Worm (Caenorhabditis elegans): ENCODE data around the gene gst-34.

- no peak for TF ChIP-seq pqm-1 (tag; optimal IDR thresholded peaks at IDR 0.05)
- TF ChIP-seq unc-130 (tag; optimal IDR thresholded peaks at IDR 0.05), result no peak
- TF ChIP-seq unc-30 (tag; optimal IDR thresholded peaks at IDR 0.05), result no peak
- no peak for TF ChIP-seq fos-1 (tag; optimal IDR thresholded peaks at IDR 0.05)
- TF ChIP-seq snpc-4 (tag; optimal IDR thresholded peaks at IDR 0.05), result no peak
- TF ChIP-seq fkh-10 (GFP tag; optimal IDR thresholded peaks at IDR 0.05), result no peak
- no peak for TF ChIP-seq dpl-1 (GFP tag; optimal IDR thresholded peaks at IDR 0.05)
- TF ChIP-seq pax-3 (tag; optimal IDR thresholded peaks at IDR 0.05), result no peak
- TF ChIP-seq nhr-12 (tag; optimal IDR thresholded peaks at IDR 0.05), result no peak
Measured at ce11 chrII:15208874-15209273, 25.8 kb upstream of the gst-34 start.

Data from whole organism, L1 larva.